Fruit fly (Drosophila melanogaster) whole organism, pupa: ENCODE data around the gene CG33766.

Source experiments
- CG4496 ChIP-seq: fragments of 200-800 bp; sonication (Bioruptor generic); IDR thresholded peaks from 3 replicates; pipeline ENCODE4 v1.3.6; 2022; ENCODE audit warnings: missing biosample characterization, missing genetic modification characterization
- EcR ChIP-seq: fragments of 200-800 bp; sonication (Bioruptor generic); optimal IDR thresholded peaks from 3 replicates; lab custom pipeline; 2019; ENCODE audit warnings: missing biosample characterization, missing genetic modification characterization, mild to moderate bottlenecking, moderate library complexity, missing genetic modification reagents
- Pif1B ChIP-seq: fragments of 200-800 bp; sonication (Bioruptor generic); optimal IDR thresholded peaks from 3 replicates; lab custom pipeline; 2016; ENCODE audit warnings: missing biosample characterization, missing genetic modification characterization
- fd96Ca ChIP-seq: fragments of 200-800 bp; sonication (Bioruptor generic); IDR thresholded peaks from 3 replicates; pipeline ENCODE4 v1.3.6; 2022; ENCODE audit warnings: missing biosample characterization, missing genetic modification characterization
- rn ChIP-seq: fragments of 200-800 bp; sonication (Bioruptor generic); IDR thresholded peaks from 2 replicates; pipeline ENCODE4 v1.3.6; 2022; ENCODE audit warnings: missing biosample characterization, missing genetic modification characterization

DNA sequence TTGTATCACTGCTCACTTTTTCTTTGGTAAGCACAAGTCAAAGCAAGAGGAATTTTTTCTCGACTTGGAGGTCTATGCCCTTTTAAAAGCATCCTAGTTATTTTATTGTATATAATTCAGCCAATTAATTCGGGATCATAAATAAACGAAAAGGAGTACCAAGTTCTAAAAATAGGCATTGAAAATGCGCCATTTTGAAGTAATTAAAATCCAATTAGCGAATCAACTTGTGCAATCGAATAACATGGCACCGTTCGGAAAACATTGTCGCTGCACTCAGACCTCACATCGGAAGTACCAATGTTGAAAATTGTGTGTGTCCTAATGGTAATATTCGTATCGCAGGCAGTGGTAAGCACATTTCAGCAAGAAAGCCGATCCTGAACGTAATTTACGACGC lies 1.4 kb downstream of the CG33766 start, which contains the start of gene CG33768:
- no peak for TF ChIP-seq Pif1B (GFP tag; lab: Kevin White, UChicago)
- TF ChIP-seq EcR (GFP tag; lab: Kevin White, UChicago), result no peak
- TF ChIP-seq CG4496, result no peak
- no peak for TF ChIP-seq rn (GFP tag; lab: Robert Waterston, UW)
- TF ChIP-seq fd96Ca (GFP tag; lab: Robert Waterston, UW), result no peak
